Worm (Caenorhabditis elegans): ENCODE measurements around the gene lbp-1.
A peak's percentile ranks its signal among the peaks of the same experiment; 100 is the strongest.

Gene lbp-1

DNA sequence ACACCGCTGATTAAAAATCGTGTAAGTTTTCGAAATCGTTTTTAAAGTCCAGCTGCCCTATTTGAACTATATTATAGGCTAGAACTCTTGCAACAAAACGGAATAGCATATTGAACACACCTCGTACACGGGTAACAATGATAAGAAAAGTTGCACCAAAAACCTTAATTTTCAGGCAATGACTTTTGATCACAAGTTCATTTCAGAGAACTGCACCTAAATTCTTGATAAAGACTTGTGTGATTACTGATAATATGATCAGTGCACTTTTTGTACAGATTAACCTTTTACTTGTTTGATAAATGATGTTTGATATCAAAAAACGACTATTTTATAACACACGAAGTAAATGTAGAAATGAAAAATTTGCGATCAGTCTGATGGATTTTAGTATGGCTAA is 38.9 kb downstream of the lbp-1 start (continued):
- TF ChIP-seq unc-62 (GFP tag; optimal IDR thresholded peaks at IDR 0.05 in 1 of 2) = peak in 1 of 2 experiments; percentile 78
- TF ChIP-seq unc-62 (tag; optimal IDR thresholded peaks at IDR 0.05) = no peak
- TF ChIP-seq mdl-1 (tag; optimal IDR thresholded peaks at IDR 0.05) = peak in 1 of 2 experiments; percentile 0
- TF ChIP-seq pqm-1 (tag; optimal IDR thresholded peaks at IDR 0.05) = peak; percentile 61
- no peak for TF ChIP-seq aly-2 (tag; optimal IDR thresholded peaks at IDR 0.05)

DNA sequence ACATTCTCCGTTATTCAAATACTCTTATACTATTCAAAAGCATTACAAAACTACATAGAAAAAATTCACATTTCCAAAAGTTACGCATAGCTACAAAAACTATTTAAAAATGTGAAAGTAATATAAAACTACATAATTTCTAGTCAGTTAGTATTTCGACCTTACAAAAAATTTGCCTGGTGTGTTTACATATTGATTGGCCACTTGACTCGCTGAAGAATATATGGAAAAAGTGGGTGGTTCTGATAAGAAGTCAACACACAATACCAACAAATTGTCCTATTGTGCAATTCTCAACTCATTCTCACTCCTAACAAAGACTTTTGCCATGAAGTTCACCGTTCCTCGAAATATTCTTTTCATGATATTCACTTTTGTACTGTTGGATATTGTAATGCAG is 39.6 kb downstream of the lbp-1 start, which contains the start of gene K09C4.1:
K09C4.1 (plus strand) TSS at position 301 of the 400 bp plus-strand sequence.
- TF ChIP-seq daf-16 (GFP tag; optimal IDR thresholded peaks at IDR 0.05) (no peak), daf-16 (tag; optimal IDR thresholded peaks at IDR 0.05) (peak; percentile 46), ZK546.5 (tag; optimal IDR thresholded peaks at IDR 0.05) (no peak), nhr-28 (tag; optimal IDR thresholded peaks at IDR 0.05) (peak; percentile 26), ces-1 (GFP tag; optimal IDR thresholded peaks at IDR 0.05) (no peak), ztf-7 (tag; optimal IDR thresholded peaks at IDR 0.05) (no peak)

DNA sequence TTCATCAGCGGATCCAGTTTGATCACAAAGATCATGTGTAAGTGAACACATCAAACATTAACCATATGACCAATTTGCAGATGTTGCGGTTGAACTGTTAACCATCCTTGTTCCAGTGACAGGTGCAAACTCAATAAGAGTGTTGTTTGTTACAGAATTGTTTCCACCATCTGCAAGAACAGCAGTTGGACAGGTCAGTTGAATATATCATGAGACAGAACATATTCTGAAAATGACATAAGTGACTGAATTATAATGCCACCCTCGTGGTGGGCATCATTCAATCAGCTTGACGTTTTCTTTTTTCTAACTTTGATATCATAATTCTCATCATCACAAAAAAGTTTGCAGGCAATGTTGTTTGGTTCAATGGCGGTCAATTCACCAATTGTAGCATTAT is 41.6 kb downstream of the lbp-1 start:
- TF ChIP-seq dmd-6 (GFP tag; IDR thresholded peaks at IDR 0.05) (peak; percentile 66), ceh-32 (tag; optimal IDR thresholded peaks at IDR 0.05; ENCODE audit: poor library complexity) (no peak)

DNA sequence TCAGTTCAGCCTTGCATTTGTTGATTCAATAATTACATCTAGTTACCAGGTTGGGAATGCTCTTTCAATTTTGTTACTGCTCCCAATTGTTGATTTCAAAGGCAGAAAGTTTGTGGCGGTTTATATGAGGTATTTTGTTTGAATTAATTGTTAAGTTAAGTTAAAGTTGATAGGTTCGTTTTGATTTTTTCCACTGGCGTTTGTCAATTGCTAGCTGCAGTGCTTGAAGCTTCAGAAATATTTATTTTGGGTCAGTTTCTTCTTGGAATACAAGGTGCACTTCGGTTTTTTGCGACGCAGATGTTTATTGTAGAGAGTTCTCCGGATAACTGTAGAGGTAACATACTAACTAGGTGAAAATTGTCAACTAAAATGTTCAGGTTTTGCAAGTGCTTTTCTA is 42.8 kb downstream of the lbp-1 start, which contains the start of gene F11D5.5:
F11D5.5 (plus strand) TSS at position 301 of the 400 bp plus-strand sequence.
- no peak for TF ChIP-seq dmd-8 (GFP tag; IDR thresholded peaks at IDR 0.05)
- no peak for TF ChIP-seq nhr-42 (GFP tag; IDR thresholded peaks at IDR 0.05)
- no peak for TF ChIP-seq ctbp-1 (GFP tag; IDR thresholded peaks at IDR 0.05)

DNA sequence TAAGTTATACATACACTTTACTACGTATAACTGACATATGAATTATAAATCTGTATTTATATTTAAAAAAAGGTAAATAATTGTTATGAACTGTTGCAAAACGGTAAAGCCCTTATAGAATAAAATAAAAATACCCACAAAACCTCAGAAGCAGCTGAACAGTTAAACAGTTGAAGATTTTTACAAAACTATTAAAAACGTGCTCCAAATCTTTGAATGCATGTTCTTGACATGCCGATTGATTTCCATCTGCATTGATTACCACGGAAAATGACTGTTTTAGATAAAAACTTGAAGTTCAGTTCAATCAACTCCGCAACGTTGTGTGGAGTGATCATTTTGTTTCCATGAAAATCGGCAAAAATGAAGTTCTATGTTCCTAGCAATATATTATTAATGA is 45.1 kb downstream of the lbp-1 start, which contains the start of gene F11D5.7:
F11D5.7 (plus strand) TSS at position 301 of the 400 bp plus-strand sequence.
- TF ChIP-seq lir-3 (tag; optimal IDR thresholded peaks at IDR 0.05) (no peak), dmd-6 (GFP tag; IDR thresholded peaks at IDR 0.05) (0 out of 2 replicates have a peak, but pooled peaks have one; percentile 8)

DNA sequence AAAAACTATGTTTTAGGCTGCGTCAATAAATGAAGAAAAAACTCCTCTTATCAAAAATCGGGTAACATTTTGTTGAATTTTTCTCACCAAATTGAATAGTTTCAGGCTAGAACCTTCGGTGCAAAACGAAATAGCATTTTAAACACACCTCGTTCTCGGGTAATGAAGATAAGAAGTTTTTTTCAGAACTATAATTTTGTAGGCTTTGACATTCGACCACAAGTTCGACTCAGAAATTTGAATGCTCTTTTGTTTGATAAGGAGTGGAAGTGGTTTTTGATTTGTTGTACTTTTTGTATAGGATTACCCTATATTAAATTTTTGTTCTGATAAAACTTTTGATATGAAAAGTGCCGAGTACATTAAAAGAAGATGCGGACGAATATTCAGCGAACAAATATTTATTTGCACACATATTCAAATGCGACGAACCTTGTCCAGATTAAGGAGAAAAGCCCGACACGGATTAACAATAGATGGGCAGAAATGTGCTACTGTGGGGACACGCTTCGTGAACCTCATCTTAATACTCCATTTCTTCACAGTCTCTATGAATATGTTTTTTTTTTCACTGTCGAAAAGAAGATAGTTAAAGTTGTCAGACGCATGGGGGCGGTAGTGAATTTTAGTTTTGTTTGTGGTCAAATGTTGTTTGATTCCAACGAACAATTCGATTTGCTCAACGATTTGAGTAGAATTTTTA is 47.8 kb downstream of the lbp-1 start:
- no peak for TF ChIP-seq nhr-76 (tag; optimal IDR thresholded peaks at IDR 0.05)
- TF ChIP-seq ceh-20 (GFP tag; IDR thresholded peaks at IDR 0.05) = no peak
- no peak for TF ChIP-seq nhr-11 (tag; optimal IDR thresholded peaks at IDR 0.05)
- no peak for TF ChIP-seq nhr-111 (GFP tag; optimal IDR thresholded peaks at IDR 0.05)
- no peak for TF ChIP-seq fkh-10 (GFP tag; optimal IDR thresholded peaks at IDR 0.05)
- no peak for TF ChIP-seq nhr-10 (tag; optimal IDR thresholded peaks at IDR 0.05)
- no peak for TF ChIP-seq nhr-237 (tag; optimal IDR thresholded peaks at IDR 0.05)
- peak; percentile 94 for TF ChIP-seq dmd-6 (GFP tag; IDR thresholded peaks at IDR 0.05)
- no peak for TF ChIP-seq ama-1 (optimal IDR thresholded peaks at IDR 0.05)
- TF ChIP-seq zip-11 (GFP tag; IDR thresholded peaks at IDR 0.05) = no peak
- no peak for TF ChIP-seq pha-4 (GFP tag; IDR thresholded peaks at IDR 0.05)
- no peak for TF ChIP-seq pha-4 (tag; optimal IDR thresholded peaks at IDR 0.05)
- TF ChIP-seq nhr-41 (GFP tag; IDR thresholded peaks at IDR 0.05) = no peak
- no peak for TF ChIP-seq php-3 (GFP tag; IDR thresholded peaks at IDR 0.05)
- no peak for TF ChIP-seq snpc-1.2 (GFP tag; IDR thresholded peaks at IDR 0.05)
- no peak for TF ChIP-seq F44E2.7 (GFP tag; IDR thresholded peaks at IDR 0.05)
- TF ChIP-seq daf-12 (tag; optimal IDR thresholded peaks at IDR 0.05) = no peak
- no peak for TF ChIP-seq lin-1 (GFP tag; IDR thresholded peaks at IDR 0.05)
- no peak for TF ChIP-seq F49E8.2 (tag; optimal IDR thresholded peaks at IDR 0.05; ENCODE audit: borderline replicate concordance)
- no peak for TF ChIP-seq gei-8 (GFP tag; optimal IDR thresholded peaks at IDR 0.05)
- TF ChIP-seq hlh-11 (tag; optimal IDR thresholded peaks at IDR 0.05) = peak; percentile 51
- TF ChIP-seq tra-1 (GFP tag; IDR thresholded peaks at IDR 0.05) = no peak
- TF ChIP-seq dve-1 (tag; optimal IDR thresholded peaks at IDR 0.05; ENCODE audit: insufficient read depth) = peak; percentile 57
- no peak for TF ChIP-seq F26F4.8 (GFP tag; conservative IDR thresholded peaks at IDR 0.05)
- TF ChIP-seq pqm-1 (tag; optimal IDR thresholded peaks at IDR 0.05) = peak; percentile 74
- TF ChIP-seq mdl-1 (tag; optimal IDR thresholded peaks at IDR 0.05) = no peak
- TF ChIP-seq mxl-2 (GFP tag; conservative IDR thresholded peaks at IDR 0.05) = no peak
- TF ChIP-seq zfp-3 (GFP tag; conservative IDR thresholded peaks at IDR 0.05) = no peak
- peak; percentile 86 for TF ChIP-seq nhr-28 (tag; optimal IDR thresholded peaks at IDR 0.05)
